Fruit fly (Drosophila melanogaster) Kc167 (cell line): ENCODE data around the gene kmr.

Source experiments
- Myc ChIP-seq: fragments of >200 bp; optimal IDR thresholded peaks from 2 replicates; lab custom pipeline; 2017; ENCODE audit warnings: missing external identifiers
- Sin3A ChIP-seq: fragments of >200 bp; optimal IDR thresholded peaks from 2 replicates; lab custom pipeline; 2018; ENCODE audit warnings: missing external identifiers
- h ChIP-seq: fragments of >200 bp; optimal IDR thresholded peaks from 3 replicates; lab custom pipeline; 2018; ENCODE audit warnings: missing external identifiers
- insv ChIP-seq: fragments of >200 bp; optimal IDR thresholded peaks from 3 replicates; lab custom pipeline; 2018; ENCODE audit warnings: missing external identifiers
- psq ChIP-seq: fragments of >200 bp; optimal IDR thresholded peaks from 2 replicates; lab custom pipeline; 2017; ENCODE audit warnings: missing external identifiers
- ttk ChIP-seq: sonication (Bioruptor generic); optimal IDR thresholded peaks from 2 replicates; lab custom pipeline; 2017; ENCODE audit warnings: missing external identifiers

dm6 chr3R:13803892-13804710, 89.1 kb downstream of the kmr start:
- TF ChIP-seq h (lab: Kevin White, UChicago) (no peak), psq (no peak), Myc (no peak), insv (lab: Kevin White, UChicago) (no peak), ttk (no peak), Sin3A (no peak)
